Fruit fly (Drosophila melanogaster) S2 (cell line): ENCODE measurements around the gene CG31638.

Experiments used
- CG8478 ChIP-seq: fragments of >200 bp; optimal IDR thresholded peaks from 2 replicates; lab custom pipeline; 2018
- CTCF ChIP-seq, 2 experiments: fragments of >200 bp; optimal IDR thresholded peaks; 2 replicates each; lab custom pipeline; 2018

DNA sequence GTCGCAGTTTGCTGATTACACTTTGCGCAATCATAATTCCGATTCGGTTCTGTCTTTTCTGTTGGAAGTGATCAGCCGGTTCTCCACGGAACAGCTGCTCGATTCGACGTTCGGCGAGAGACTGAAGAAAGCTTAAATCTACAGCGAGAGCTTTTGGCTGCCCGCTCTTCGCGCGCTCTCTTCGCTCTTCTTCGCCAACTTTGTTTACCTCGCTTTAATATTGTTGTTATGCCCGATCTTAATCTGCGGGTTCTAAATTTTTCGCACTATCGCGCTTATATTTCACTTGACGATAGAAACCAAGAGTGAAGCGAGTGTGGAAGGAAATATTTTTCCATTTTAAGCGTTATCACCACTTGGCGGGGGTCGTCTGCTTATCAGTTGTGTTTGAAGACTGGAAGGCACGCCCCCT, 3.5 kb downstream of the CG31638 start, which contains the start of gene CG9547:
- TF ChIP-seq CTCF (optimal IDR thresholded peaks at IDR 0.05; lab: Kevin White, UChicago), result no peak
- no peak for TF ChIP-seq CG8478 (lab: Kevin White, UChicago)
